Worm (Caenorhabditis elegans) whole organism, dauer: ENCODE data around the gene str-250.

Source experiments
- unc-62 ChIP-seq: sonication (generic microtip); optimal IDR thresholded peaks from 2 replicates; lab custom pipeline; 2017; ENCODE audit warnings: missing biosample characterization, missing genetic modification reagents, missing genetic modification characterization

Gene str-250

DNA sequence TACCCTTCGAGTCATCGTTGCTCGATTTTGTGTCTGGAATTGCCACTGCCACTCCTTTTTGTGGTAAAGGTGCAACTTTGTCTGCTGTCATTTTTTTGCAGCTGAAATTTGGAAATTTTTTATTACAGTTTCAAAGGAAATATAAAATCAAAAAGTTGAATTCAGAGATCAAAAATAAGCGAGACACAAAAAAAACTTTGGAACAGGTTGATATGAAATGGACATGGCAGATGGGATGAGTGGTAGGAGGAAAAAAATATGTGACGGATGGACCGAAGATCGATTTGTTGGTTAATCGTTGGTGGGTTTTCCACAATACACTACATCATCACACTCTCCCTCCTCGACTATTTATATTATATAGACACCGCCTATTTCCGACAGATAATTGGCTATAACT lies 16.1 kb downstream of the str-250 start, which contains the start of gene R10D12.1:
Gene R10D12.1, minus strand, starts transcription at position 101 of the 400 bp plus-strand sequence.
- no peak for TF ChIP-seq unc-62 (GFP tag; lab: Kevin White, UChicago)

DNA sequence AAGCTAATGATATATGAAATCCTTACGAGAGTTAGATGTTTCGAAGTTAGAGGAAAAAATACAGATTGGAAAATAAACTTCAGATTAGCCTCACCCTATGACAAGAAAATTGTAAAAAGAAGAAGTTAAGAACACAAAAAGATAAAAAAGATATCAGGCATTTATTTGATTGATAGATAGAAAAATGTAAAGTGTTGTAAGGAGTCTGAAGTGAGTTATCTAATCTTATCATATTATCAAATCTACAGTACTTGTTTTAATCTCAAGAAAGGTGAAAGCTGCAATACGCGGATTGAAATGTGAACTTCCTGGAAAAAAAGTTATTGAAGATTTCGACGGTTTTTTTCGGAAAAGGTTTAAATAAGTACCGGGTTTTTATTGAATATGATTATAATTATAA lies 17.0 kb downstream of the str-250 start:
- no peak for TF ChIP-seq unc-62 (GFP tag; lab: Kevin White, UChicago)

DNA sequence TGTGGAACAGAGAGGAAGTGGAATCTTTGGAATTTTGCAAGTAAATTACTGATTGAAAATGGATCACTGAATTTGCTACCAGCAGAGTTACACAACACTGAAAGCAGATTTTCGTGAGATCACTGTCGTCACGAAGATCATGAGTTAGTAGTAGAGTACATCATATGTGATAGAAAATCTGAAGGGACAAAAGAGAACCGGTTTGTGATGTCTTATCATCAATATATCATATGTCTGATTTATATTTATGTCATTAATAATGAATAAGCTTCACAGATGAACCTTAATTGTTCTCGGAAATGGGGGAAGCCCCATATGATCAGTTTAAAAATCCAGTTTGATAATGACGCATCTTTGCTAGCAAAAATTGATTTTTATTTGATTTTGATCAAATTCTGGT lies 17.6 kb downstream of the str-250 start:
- TF ChIP-seq unc-62 (GFP tag; lab: Kevin White, UChicago) = no peak

DNA sequence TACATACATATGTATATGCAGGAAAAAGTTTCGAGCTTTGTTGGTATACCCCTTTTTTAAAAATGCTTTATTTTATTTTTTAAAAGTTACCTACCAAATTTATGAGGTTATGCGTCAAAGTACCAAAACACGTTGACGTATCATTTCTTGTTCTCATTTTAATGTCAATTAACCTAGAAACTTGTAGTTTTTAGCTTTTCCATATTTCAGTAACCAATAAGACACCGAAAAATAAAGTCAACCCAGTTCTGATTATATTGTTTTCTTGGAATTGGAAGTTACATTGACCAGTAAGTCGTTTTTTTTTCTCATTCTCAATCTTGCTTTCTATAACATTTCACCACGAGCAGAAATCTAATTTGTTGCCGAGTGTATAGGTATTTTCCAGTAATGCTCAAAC lies 18.4 kb downstream of the str-250 start, which contains the start of gene srw-145:
Gene srw-145, plus strand, starts transcription at position 301 of the 400 bp plus-strand sequence.
- TF ChIP-seq unc-62 (GFP tag; lab: Kevin White, UChicago) = no peak

DNA sequence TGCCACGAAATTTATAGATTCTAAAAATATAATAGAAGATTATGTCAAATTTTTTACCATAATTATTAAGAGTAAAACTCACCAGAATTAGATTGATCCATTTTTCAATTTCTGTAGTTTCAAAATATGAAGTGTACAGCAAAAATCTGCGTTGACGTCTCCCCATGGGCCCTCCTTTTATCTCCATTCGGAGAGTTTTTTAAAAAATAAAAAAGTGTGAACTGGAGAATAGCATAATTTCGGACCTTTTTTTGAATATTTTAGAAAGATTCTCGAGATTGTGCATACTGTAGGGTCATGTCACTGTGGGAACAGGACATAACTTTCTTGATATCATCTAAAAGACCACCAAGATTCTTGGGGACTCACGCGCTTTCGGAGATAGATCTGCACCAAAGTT lies 23.6 kb downstream of the str-250 start, which contains the start of gene dpr-1:
Gene dpr-1, minus strand, starts transcription at position 101 of the 400 bp plus-strand sequence.
- TF ChIP-seq unc-62 (GFP tag; lab: Kevin White, UChicago) = no peak

DNA sequence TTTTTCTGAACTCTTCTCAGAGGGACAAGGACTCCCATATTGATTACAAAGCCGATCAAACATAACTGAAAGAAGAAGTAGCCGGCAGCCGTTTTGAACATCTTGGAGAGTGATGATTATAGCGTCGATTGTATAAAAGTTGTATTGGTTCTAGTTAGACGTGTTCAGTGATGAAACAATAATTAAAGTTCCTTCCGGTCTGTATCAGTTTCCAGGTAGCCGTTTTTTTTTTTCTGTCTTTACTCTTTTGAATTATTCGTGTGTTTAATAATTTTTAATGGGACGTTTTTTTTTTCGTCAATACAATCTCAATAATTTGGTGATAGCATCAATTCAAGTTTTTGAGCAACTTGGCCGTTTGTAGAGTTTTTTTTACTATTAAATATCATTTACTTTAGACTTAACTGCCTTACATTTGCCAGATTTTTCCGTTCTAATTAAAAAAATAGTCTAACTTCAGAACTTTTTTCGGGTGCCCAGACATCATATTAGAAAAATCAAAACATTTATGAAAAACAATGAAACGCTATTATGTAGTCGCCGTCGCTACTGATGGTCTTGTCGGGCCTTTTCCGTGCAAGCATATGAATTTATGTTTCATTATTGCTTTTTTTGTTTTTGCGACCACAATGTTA lies 28.1 kb downstream of the str-250 start, which contains the start of the genes srx-10 and clec-226:
Gene srx-10, minus strand, starts transcription at position 101 of the 635 bp plus-strand sequence.
Gene clec-226, plus strand, starts transcription at position 585 of the 635 bp plus-strand sequence.
- no peak for TF ChIP-seq unc-62 (GFP tag; lab: Kevin White, UChicago)

DNA sequence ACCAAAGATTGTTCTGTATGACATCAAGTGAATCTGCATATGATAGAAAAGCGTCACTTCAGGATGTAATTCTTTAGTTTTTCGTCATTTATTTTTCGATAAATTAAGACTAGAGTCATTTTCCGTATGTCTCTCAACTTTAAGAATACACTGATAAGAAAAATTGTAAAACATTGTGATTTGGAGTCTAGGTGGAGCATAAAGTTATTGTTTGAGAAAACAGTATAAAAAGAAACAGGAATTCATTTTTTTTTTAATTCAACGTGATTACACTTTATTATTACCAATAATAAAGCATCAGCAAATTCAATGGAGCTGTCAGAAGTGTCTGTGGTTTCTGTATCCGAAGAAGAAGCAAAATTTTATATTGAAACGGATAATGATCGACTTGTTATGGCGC lies 30.6 kb downstream of the str-250 start, which contains the start of gene R10D12.6:
Gene R10D12.6, plus strand, starts transcription at position 301 of the 400 bp plus-strand sequence.
- TF ChIP-seq unc-62 (GFP tag; lab: Kevin White, UChicago) = no peak

DNA sequence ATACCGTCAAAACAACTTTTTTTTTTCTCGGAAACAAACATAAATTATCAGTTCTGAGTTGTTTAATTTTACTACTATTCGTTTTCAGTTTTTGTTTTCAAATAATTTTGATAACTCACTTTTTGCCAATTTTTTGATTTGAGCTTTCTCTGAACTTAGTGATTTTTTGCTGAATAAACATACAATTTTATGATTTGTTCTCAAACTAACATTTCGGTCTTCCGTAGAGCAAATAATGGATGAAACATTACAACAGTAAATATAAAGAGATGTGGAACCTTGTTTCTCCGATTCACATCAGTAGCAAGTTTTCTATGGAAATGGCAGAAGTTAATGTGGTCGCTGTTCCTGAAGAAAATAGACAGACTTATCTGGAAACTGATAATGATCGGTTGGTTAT lies 31.3 kb downstream of the str-250 start, which contains the start of gene R10D12.7:
Gene R10D12.7, plus strand, starts transcription at position 301 of the 400 bp plus-strand sequence.
- TF ChIP-seq unc-62 (GFP tag; lab: Kevin White, UChicago) = no peak

DNA sequence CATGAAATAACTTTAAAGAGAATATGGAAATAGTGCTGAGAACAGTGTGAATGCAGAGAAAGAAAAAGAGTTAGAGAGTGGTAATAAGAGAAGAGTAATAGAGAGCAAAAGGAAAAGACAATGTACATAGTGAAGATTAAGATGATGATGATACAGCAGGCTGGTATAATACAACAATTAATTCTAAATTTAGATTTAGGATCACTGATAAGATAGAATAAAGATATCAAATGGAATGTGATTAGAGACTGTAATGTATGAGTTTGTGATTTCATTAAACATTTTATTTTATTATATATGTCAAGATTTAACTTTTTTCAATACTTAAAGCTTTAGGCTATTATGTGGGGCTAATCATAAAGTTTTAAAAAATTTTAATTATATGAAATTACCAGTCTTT lies 34.8 kb downstream of the str-250 start, which contains the start of gene R10D12.8:
Gene R10D12.8, minus strand, starts transcription at position 101 of the 400 bp plus-strand sequence.
- TF ChIP-seq unc-62 (GFP tag; lab: Kevin White, UChicago) = no peak

DNA sequence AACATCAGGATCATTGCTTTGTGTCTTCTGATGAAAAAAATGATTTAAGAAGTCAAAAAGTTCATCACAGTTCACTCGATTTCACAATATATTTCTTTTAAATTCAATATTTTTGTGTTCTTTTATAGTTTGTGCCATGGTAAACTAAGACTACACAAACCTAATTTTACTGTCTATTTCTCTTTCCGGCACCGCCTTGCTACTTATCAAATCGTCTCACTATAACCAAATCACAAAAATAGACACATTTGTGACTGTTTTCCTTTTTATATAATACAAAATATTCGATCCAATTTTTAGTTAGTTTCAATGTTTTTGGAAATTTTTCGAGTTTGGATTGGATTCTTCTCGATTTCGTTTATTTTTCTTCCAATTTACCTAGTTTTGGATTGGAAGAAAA lies 35.6 kb downstream of the str-250 start, which contains the start of gene swt-6:
Gene swt-6, plus strand, starts transcription at position 301 of the 400 bp plus-strand sequence.
- no peak for TF ChIP-seq unc-62 (GFP tag; lab: Kevin White, UChicago)

DNA sequence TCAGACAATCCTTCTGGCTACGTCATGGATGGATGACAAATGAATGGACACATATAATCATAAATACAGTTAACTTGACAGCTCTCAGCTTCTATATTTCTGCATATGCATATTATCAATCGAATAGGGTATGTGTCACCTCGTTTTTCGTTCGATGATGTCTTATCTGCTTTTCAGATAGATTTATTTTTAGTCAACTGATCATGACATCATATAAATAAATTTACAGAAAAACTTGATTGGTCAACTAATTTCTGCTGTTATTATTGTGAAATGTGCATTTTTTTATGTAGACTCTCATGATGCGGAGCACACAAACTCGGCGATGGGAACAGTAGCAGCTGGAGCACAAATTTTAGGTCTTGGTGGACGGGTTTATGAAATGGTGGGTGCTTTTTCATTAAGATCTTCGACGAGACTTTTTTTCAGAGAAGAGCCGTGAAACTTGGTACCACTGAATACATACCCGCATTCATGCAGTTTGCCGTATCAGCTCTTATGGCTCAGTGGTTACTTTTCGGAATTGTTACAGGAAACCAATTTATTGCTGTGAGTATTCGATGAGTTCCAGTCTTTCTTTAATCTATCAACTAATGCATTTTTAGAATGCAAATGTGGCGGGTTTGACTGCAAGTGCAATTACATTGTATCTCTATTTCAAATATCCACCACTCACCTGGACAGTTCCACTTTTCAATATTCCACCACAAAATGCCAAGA lies 37.1 kb downstream of the str-250 start:
- TF ChIP-seq unc-62 (GFP tag; lab: Kevin White, UChicago) = no peak

DNA sequence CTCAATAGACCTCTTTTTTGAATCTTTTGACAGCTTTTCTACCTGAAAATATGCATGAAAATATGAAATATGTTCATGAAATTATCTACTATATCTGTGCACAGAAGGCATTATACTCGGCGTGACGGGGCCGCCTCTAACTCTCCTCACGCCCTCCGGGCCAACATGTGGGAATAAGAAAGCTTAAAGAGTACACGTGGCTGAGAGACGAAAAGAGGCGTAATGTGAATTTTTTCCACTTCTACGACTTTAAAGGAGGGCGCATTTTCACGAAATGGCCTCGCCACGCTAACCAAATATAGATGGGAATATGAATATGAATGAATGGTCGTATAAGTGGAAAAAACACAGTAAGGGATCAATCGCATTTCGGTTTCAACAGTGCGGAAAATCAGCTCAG lies 39.2 kb downstream of the str-250 start:
- TF ChIP-seq unc-62 (GFP tag; lab: Kevin White, UChicago) = no peak

DNA sequence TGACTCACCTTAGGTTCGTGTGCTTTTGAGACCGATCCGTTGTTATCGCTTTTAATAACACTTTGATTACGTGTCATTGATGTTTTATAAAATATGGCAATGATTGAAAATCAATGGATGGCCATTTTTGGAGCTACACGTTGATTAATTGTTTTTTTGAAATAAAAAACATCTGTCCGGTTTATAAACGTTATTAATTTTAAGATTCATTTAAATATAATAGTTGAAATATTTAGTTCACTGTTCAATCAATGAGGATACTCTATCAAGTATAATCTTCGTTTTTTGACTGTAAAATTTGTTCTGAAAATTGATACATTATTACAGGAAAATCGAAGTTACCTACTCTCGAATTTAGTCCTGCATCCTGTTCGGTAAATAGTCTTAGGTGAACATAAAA lies 39.8 kb downstream of the str-250 start, which contains the start of gene R10D12.10:
Gene R10D12.10, minus strand, starts transcription at position 101 of the 400 bp plus-strand sequence.
- no peak for TF ChIP-seq unc-62 (GFP tag; lab: Kevin White, UChicago)

DNA sequence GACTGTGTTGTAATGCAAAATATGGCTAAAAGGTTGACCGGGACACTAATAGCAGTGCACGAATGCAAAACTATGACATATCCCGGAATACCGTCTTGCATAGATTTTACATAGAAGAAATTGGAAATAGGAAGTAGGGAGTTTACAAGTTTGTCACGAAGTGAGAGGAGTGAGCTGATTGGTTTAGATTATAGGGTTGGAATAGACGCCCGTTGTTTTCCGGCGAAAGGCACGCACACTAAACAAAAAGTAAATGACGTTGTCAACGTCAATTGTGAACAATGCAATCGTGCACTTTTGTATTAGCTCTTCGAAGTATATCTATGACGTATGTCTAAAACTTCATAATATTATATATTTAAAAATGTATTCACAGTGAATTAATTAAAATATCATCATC lies 42.5 kb downstream of the str-250 start, which contains the start of gene srh-24:
Gene srh-24, minus strand, starts transcription at position 101 of the 400 bp plus-strand sequence.
- TF ChIP-seq unc-62 (GFP tag; lab: Kevin White, UChicago) = no peak

DNA sequence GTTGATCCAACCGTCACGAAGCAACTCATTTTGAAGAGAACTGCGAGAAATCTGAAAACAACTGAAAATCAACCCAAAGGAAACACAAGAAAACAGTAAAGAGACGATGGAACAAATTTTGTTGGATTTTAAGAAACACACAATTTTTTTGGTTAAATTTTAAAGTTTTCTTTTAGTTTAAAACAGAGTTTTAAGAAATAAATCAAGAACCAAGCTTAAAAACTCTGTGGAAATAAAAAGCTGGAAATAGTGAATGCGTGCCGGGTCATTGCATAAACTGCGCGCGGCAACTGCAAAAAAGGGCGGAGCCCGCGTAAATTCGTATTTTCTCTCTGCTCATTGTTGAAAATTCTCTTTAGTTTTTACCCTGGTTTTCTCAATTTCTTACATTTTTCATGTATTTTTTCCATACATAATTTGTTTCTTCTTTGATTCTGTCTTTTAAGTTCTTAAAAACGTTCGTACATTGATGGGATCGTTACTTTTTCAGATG lies 43.5 kb downstream of the str-250 start, which contains the start of the genes algn-13 and R10D12.13:
Gene algn-13, minus strand, starts transcription at position 51 of the 493 bp plus-strand sequence.
Gene R10D12.13, plus strand, starts transcription at position 491 of the 493 bp plus-strand sequence.
- TF ChIP-seq unc-62 (GFP tag; lab: Kevin White, UChicago) = no peak
